Worm (Caenorhabditis elegans) whole organism, midembryonic: ENCODE measurements around the gene F53A2.9.

Source experiments
- T22C8.4 ChIP-seq: fragments of 200-800 bp; sonication (Bioruptor generic); IDR thresholded peaks from 2 replicates; pipeline ENCODE4 v1.3.6; 2022; ENCODE audit warnings: missing genetic modification characterization, missing compliant biosample characterization
- cog-1 ChIP-seq: sonication (generic microtip); optimal IDR thresholded peaks from 2 replicates; lab custom pipeline; 2016; ENCODE audit warnings: missing genetic modification characterization, missing compliant biosample characterization
- flt-1 ChIP-seq: fragments of 200-800 bp; sonication (Bioruptor generic); IDR thresholded peaks from 2 replicates; pipeline ENCODE4 v1.3.6; 2022; ENCODE audit warnings: missing genetic modification characterization, missing compliant biosample characterization
- med-1 ChIP-seq: sonication (generic microtip); optimal IDR thresholded peaks from 2 replicates; lab custom pipeline; 2017; ENCODE audit warnings: missing genetic modification characterization, mild to moderate bottlenecking, missing compliant biosample characterization, antibody characterized with exemption, missing genetic modification reagents; ENCODE audit not compliant: insufficient read depth
- ref-1 ChIP-seq: fragments of 200-800 bp; sonication (Bioruptor generic); conservative IDR thresholded peaks from 2 replicates; pipeline ENCODE4 v1.3.6; 2022; ENCODE audit warnings: missing genetic modification reagents, missing genetic modification characterization, missing compliant biosample characterization
- tab-1 ChIP-seq: fragments of 200-800 bp; sonication (Bioruptor generic); IDR thresholded peaks from 2 replicates; pipeline ENCODE4 v1.3.6; 2022; ENCODE audit warnings: missing genetic modification characterization, missing compliant biosample characterization
- ztf-23 ChIP-seq: fragments of 200-800 bp; sonication (Bioruptor generic); IDR thresholded peaks from 2 replicates; pipeline ENCODE4 v1.3.6; 2022; ENCODE audit warnings: missing genetic modification reagents, missing genetic modification characterization, missing compliant biosample characterization
- ztf-29 ChIP-seq: fragments of 200-800 bp; sonication (Bioruptor generic); IDR thresholded peaks from 2 replicates; pipeline ENCODE4 v1.3.6; 2022; ENCODE audit warnings: missing genetic modification reagents, missing genetic modification characterization, missing compliant biosample characterization

ce11 chrIII:13395262-13395661, 36.1 kb upstream of the F53A2.9 start, which contains the start of gene F11F1.1:
- no peak for TF ChIP-seq flt-1 (GFP tag; lab: Robert Waterston, UW)
- TF ChIP-seq T22C8.4 (GFP tag; lab: Robert Waterston, UW), result no peak
- TF ChIP-seq ztf-29 (GFP tag; lab: Robert Waterston, UW), result no peak
- TF ChIP-seq med-1 (GFP tag; lab: Kevin White, UChicago), result no peak
- no peak for TF ChIP-seq ztf-23 (GFP tag; lab: Robert Waterston, UW)
- TF ChIP-seq tab-1 (GFP tag; lab: Robert Waterston, UW), result no peak
- no peak for TF ChIP-seq cog-1 (tag; lab: Kevin White, UChicago)
- TF ChIP-seq ref-1 (GFP tag; lab: Robert Waterston, UW), result no peak
